Worm (Caenorhabditis elegans) whole organism, L3 larva: ENCODE data around the gene K11D12.14.

ENCODE experiments used
- ZK546.5 ChIP-seq: sonication (generic microtip); optimal IDR thresholded peaks from 2 replicates; lab custom pipeline; 2017; ENCODE audit warnings: missing biosample characterization, missing genetic modification characterization
- aly-2 ChIP-seq: fragments of 150-350 bp; optimal IDR thresholded peaks from 2 replicates; lab custom pipeline; 2014; ENCODE audit warnings: missing biosample characterization, missing genetic modification characterization
- ceh-28 ChIP-seq: fragments of 150-350 bp; optimal IDR thresholded peaks from 2 replicates; lab custom pipeline; 2014; ENCODE audit warnings: missing biosample characterization, missing genetic modification reagents, missing genetic modification characterization
- egl-27 ChIP-seq: sonication (generic microtip); optimal IDR thresholded peaks from 4 replicates; lab custom pipeline; 2017; ENCODE audit warnings: missing biosample characterization, missing genetic modification reagents, missing genetic modification characterization
- egl-5 ChIP-seq: fragments of 150-350 bp; optimal IDR thresholded peaks from 2 replicates; lab custom pipeline; 2017; ENCODE audit warnings: missing biosample characterization, missing genetic modification reagents, missing genetic modification characterization, inconsistent platforms
- elt-1 ChIP-seq: fragments of 150-350 bp; optimal IDR thresholded peaks from 2 replicates; lab custom pipeline; 2014; ENCODE audit warnings: missing biosample characterization, missing genetic modification characterization
- fkh-10 ChIP-seq: sonication (generic microtip); optimal IDR thresholded peaks from 2 replicates; lab custom pipeline; 2017; ENCODE audit warnings: missing biosample characterization, missing genetic modification reagents, missing genetic modification characterization
- fos-1 ChIP-seq: fragments of 150-350 bp; optimal IDR thresholded peaks from 2 replicates; lab custom pipeline; 2014; ENCODE audit warnings: missing biosample characterization, missing genetic modification characterization
- hmg-11 ChIP-seq: sonication (generic microtip); optimal IDR thresholded peaks from 2 replicates; lab custom pipeline; 2016; ENCODE audit warnings: missing genetic modification characterization, missing compliant biosample characterization
- jun-1 ChIP-seq: fragments of 150-350 bp; optimal IDR thresholded peaks from 2 replicates; lab custom pipeline; 2014; ENCODE audit warnings: missing biosample characterization, missing genetic modification reagents, missing genetic modification characterization
- lin-15B ChIP-seq: fragments of 150-350 bp; optimal IDR thresholded peaks from 2 replicates; lab custom pipeline; 2014; ENCODE audit warnings: missing biosample characterization, missing genetic modification characterization
- lin-39 ChIP-seq: fragments of 150-350 bp; optimal IDR thresholded peaks from 2 replicates; lab custom pipeline; 2018; ENCODE audit warnings: missing biosample characterization, missing genetic modification reagents, missing genetic modification characterization
- lsy-12 ChIP-seq: sonication (generic microtip); optimal IDR thresholded peaks from 2 replicates; lab custom pipeline; 2016; ENCODE audit warnings: mild to moderate bottlenecking, missing genetic modification characterization, missing compliant biosample characterization
- mdl-1 ChIP-seq: fragments of 150-350 bp; optimal IDR thresholded peaks from 2 replicates; lab custom pipeline; 2014; ENCODE audit warnings: missing biosample characterization, missing genetic modification characterization
- nfya-1 ChIP-seq: sonication (generic microtip); optimal IDR thresholded peaks from 2 replicates; lab custom pipeline; 2017; ENCODE audit warnings: missing genetic modification characterization, mild to moderate bottlenecking, missing compliant biosample characterization, antibody characterized with exemption, moderate library complexity; ENCODE audit not compliant: insufficient read depth
- nhr-11 ChIP-seq: fragments of 150-350 bp; optimal IDR thresholded peaks from 2 replicates; lab custom pipeline; 2014; ENCODE audit warnings: missing biosample characterization, missing genetic modification characterization
- nhr-12 ChIP-seq: fragments of 150-350 bp; optimal IDR thresholded peaks from 2 replicates; lab custom pipeline; 2014; ENCODE audit warnings: missing biosample characterization, missing genetic modification characterization
- nhr-23 ChIP-seq: fragments of 150-350 bp; optimal IDR thresholded peaks from 2 replicates; lab custom pipeline; 2014; ENCODE audit warnings: missing biosample characterization, missing genetic modification reagents, missing genetic modification characterization
- nhr-237 ChIP-seq: fragments of 150-350 bp; optimal IDR thresholded peaks from 2 replicates; lab custom pipeline; 2014; ENCODE audit warnings: missing biosample characterization, missing genetic modification characterization
- nhr-25 ChIP-seq: sonication (generic microtip); optimal IDR thresholded peaks from 2 replicates; lab custom pipeline; 2017; ENCODE audit warnings: missing biosample characterization, missing genetic modification characterization
- nhr-43 ChIP-seq: sonication (generic microtip); optimal IDR thresholded peaks from 2 replicates; lab custom pipeline; 2016; ENCODE audit warnings: mild to moderate bottlenecking, missing genetic modification characterization, missing compliant biosample characterization; ENCODE audit not compliant: poor library complexity, severe bottlenecking
- nhr-67 ChIP-seq: fragments of 150-350 bp; optimal IDR thresholded peaks from 2 replicates; lab custom pipeline; 2014; ENCODE audit warnings: missing biosample characterization, missing genetic modification characterization
- nhr-77 ChIP-seq: fragments of 150-350 bp; optimal IDR thresholded peaks from 2 replicates; lab custom pipeline; 2014; ENCODE audit warnings: missing biosample characterization, missing genetic modification characterization
- pha-4 ChIP-seq: fragments of 150-350 bp; optimal IDR thresholded peaks from 2 replicates; lab custom pipeline; 2014; ENCODE audit warnings: missing biosample characterization, missing genetic modification reagents, missing genetic modification characterization
- skn-1 ChIP-seq: fragments of 150-350 bp; optimal IDR thresholded peaks from 2 replicates; lab custom pipeline; 2014; ENCODE audit warnings: missing biosample characterization, missing genetic modification characterization
- snpc-4 ChIP-seq: fragments of 150-350 bp; optimal IDR thresholded peaks from 2 replicates; lab custom pipeline; 2014; ENCODE audit warnings: missing biosample characterization, missing genetic modification characterization
- tbx-2 ChIP-seq: sonication (generic microtip); optimal IDR thresholded peaks from 2 replicates; lab custom pipeline; 2016; ENCODE audit warnings: mild to moderate bottlenecking, missing genetic modification characterization, missing compliant biosample characterization
- zag-1 ChIP-seq: fragments of 150-350 bp; optimal IDR thresholded peaks from 2 replicates; lab custom pipeline; 2014; ENCODE audit warnings: missing biosample characterization, missing genetic modification characterization
- ztf-11 ChIP-seq: fragments of 150-350 bp; optimal IDR thresholded peaks from 2 replicates; lab custom pipeline; 2014; ENCODE audit warnings: missing biosample characterization, missing genetic modification characterization
- ztf-4 ChIP-seq: fragments of 150-350 bp; optimal IDR thresholded peaks from 2 replicates; lab custom pipeline; 2014; ENCODE audit warnings: missing biosample characterization, missing genetic modification characterization

The K11D12.14 gene

ce11 chrV:5084957-5085465, 35.6 kb downstream of the K11D12.14 start, which contains the start of gene Y58A7A.4:
Y58A7A.4 (minus strand) TSS chrV:5085007.
- TF ChIP-seq skn-1 (tag; lab: Kevin White, UChicago), result no peak

- peak; percentile 3 for TF ChIP-seq ceh-28 (tag; lab: Kevin White, UChicago)
- TF ChIP-seq pha-4 (tag; lab: Kevin White, UChicago), result peak; percentile 28
- no peak for TF ChIP-seq zag-1 (tag; lab: Kevin White, UChicago)
- TF ChIP-seq nhr-25 (tag; lab: Kevin White, UChicago), result no peak
- no peak for TF ChIP-seq nhr-23 (tag; lab: Kevin White, UChicago)
- TF ChIP-seq tbx-2, result no peak
- TF ChIP-seq elt-1, result no peak
- no peak for TF ChIP-seq nhr-43 (tag; lab: Kevin White, UChicago)
- TF ChIP-seq egl-5 (tag; lab: Kevin White, UChicago), result no peak
- peak; percentile 22 for TF ChIP-seq nfya-1 (tag; lab: Kevin White, UChicago)
- no peak for TF ChIP-seq skn-1 (tag; lab: Kevin White, UChicago)
- TF ChIP-seq mdl-1 (tag; lab: Kevin White, UChicago), result no peak
- TF ChIP-seq lin-39, result peak; percentile 26
- TF ChIP-seq, all 47 proteins: peak for 4
Measured at ce11 chrV:5086919-5087404, 37.5 kb downstream of the K11D12.14 start, which contains the start of gene Y58A7A.5. Y58A7A.5 (minus strand) TSS chrV:5086969.

ce11 chrV:5088311-5088710, 38.9 kb downstream of the K11D12.14 start:
- TF ChIP-seq tbx-2 (no peak), mdl-1 (tag; lab: Kevin White, UChicago) (no peak), nhr-77 (tag; lab: Kevin White, UChicago) (no peak), nhr-11 (tag; lab: Kevin White, UChicago) (no peak), skn-1 (tag; lab: Kevin White, UChicago) (no peak), nhr-43 (tag; lab: Kevin White, UChicago) (no peak), nhr-237 (no peak), ceh-28 (tag; lab: Kevin White, UChicago) (no peak), elt-1 (no peak), fos-1 (tag; lab: Kevin White, UChicago) (no peak), egl-27 (tag; lab: Kevin White, UChicago) (no peak), nhr-23 (tag; lab: Kevin White, UChicago) (no peak), nhr-12 (no peak), lin-15B (tag; lab: Kevin White, UChicago) (no peak), zag-1 (tag; lab: Kevin White, UChicago) (no peak), nhr-67 (tag; lab: Kevin White, UChicago) (no peak), snpc-4 (no peak)

ce11 chrV:5089497-5090134, 40.2 kb downstream of the K11D12.14 start, which contains the start of gene glb-32:
glb-32 (minus strand) TSS chrV:5089547.
- TF ChIP-seq hmg-11 (tag; lab: Kevin White, UChicago) (no peak), lin-39 (no peak), jun-1 (tag; lab: Kevin White, UChicago) (no peak), ZK546.5 (tag; lab: Kevin White, UChicago) (no peak), snpc-4 (no peak), zag-1 (tag; lab: Kevin White, UChicago) (no peak), fkh-10 (GFP tag; lab: Kevin White, UChicago) (no peak), lin-15B (tag; lab: Kevin White, UChicago) (no peak), ztf-11 (no peak), skn-1 (tag; lab: Kevin White, UChicago) (no peak), nhr-11 (tag; lab: Kevin White, UChicago) (no peak)
- TF ChIP-seq, all 47 proteins: peak for 0

ce11 chrV:5090386-5090785, 41.0 kb downstream of the K11D12.14 start:
- TF ChIP-seq fkh-10 (GFP tag; lab: Kevin White, UChicago) (peak; percentile 20), lsy-12 (no peak), elt-1 (peak; percentile 18)

- TF ChIP-seq nhr-67 (tag; lab: Kevin White, UChicago) (no peak), skn-1 (tag; lab: Kevin White, UChicago) (no peak), snpc-4 (no peak), hmg-11 (tag; lab: Kevin White, UChicago) (no peak), pha-4 (tag; lab: Kevin White, UChicago) (no peak), jun-1 (tag; lab: Kevin White, UChicago) (no peak), elt-1 (no peak), ztf-4 (no peak), aly-2 (no peak)
Measured at ce11 chrV:5097035-5097434, 47.6 kb downstream of the K11D12.14 start, which contains the start of gene C04F5.2. C04F5.2 (minus strand) TSS chrV:5097135.
